Worm (Caenorhabditis elegans) whole organism, midembryonic: ENCODE measurements around the gene ZC266.1.

Experiments
- T22C8.4 ChIP-seq: fragments of 200-800 bp; sonication (Bioruptor generic); IDR thresholded peaks from 2 replicates; pipeline ENCODE4 v1.3.6; 2022; ENCODE audit warnings: missing genetic modification characterization, missing compliant biosample characterization
- flt-1 ChIP-seq: fragments of 200-800 bp; sonication (Bioruptor generic); IDR thresholded peaks from 2 replicates; pipeline ENCODE4 v1.3.6; 2022; ENCODE audit warnings: missing genetic modification characterization, missing compliant biosample characterization
- klf-2 ChIP-seq: fragments of 200-800 bp; sonication (Bioruptor generic); conservative IDR thresholded peaks from 2 replicates; pipeline ENCODE4 v1.3.6; 2022; ENCODE audit warnings: missing genetic modification reagents, missing genetic modification characterization, missing compliant biosample characterization
- med-1 ChIP-seq: sonication (generic microtip); optimal IDR thresholded peaks from 2 replicates; lab custom pipeline; 2017; ENCODE audit warnings: missing genetic modification characterization, mild to moderate bottlenecking, missing compliant biosample characterization, antibody characterized with exemption, missing genetic modification reagents; ENCODE audit not compliant: insufficient read depth

DNA sequence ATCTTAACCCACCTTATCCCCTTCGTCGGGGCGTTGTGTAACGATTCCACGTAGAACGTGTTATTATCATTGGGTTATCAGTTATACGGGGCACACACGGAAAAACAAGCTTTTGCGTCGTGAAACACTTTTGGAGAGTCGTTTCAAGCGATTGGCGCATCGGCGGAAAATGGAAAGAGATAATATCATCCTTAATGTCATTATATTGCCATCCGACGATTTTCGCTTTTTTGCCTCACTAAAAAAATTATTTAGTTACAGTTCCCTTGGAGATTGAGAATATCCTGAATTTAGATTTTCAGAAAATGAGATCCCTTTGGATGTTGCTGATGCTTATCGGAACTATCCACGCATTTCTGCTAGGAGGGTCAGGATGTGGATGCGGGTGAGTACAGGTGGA lies 51.6 kb downstream of the ZC266.1 start, which contains the start of gene F41F3.8:
- TF ChIP-seq flt-1 (GFP tag; lab: Robert Waterston, UW) (no peak), T22C8.4 (GFP tag; lab: Robert Waterston, UW) (no peak), klf-2 (GFP tag; lab: Robert Waterston, UW) (no peak), med-1 (GFP tag; lab: Kevin White, UChicago) (no peak)
